Worm (Caenorhabditis elegans) whole organism, L3 larva: ENCODE data around the gene ife-2.

Experiments used
- R02D3.7 ChIP-seq: fragments of 150-350 bp; optimal IDR thresholded peaks from 2 replicates; lab custom pipeline; 2014; ENCODE audit warnings: missing biosample characterization, missing genetic modification characterization
- ZK546.5 ChIP-seq: sonication (generic microtip); optimal IDR thresholded peaks from 2 replicates; lab custom pipeline; 2017; ENCODE audit warnings: missing biosample characterization, missing genetic modification characterization
- aly-2 ChIP-seq: fragments of 150-350 bp; optimal IDR thresholded peaks from 2 replicates; lab custom pipeline; 2014; ENCODE audit warnings: missing biosample characterization, missing genetic modification characterization
- ama-1 ChIP-seq: fragments of 150-350 bp; optimal IDR thresholded peaks from 2 replicates; lab custom pipeline; 2018
- ceh-16 ChIP-seq: sonication (generic microtip); optimal IDR thresholded peaks from 2 replicates; lab custom pipeline; 2017; ENCODE audit warnings: missing biosample characterization, missing genetic modification characterization
- ceh-28 ChIP-seq: fragments of 150-350 bp; optimal IDR thresholded peaks from 2 replicates; lab custom pipeline; 2014; ENCODE audit warnings: missing biosample characterization, missing genetic modification reagents, missing genetic modification characterization
- ceh-82 ChIP-seq: fragments of 150-350 bp; optimal IDR thresholded peaks from 2 replicates; lab custom pipeline; 2014; ENCODE audit warnings: missing biosample characterization, missing genetic modification characterization
- ceh-9 ChIP-seq: sonication (generic microtip); optimal IDR thresholded peaks from 2 replicates; lab custom pipeline; 2018; ENCODE audit warnings: missing biosample characterization, missing genetic modification characterization
- daf-12 ChIP-seq: fragments of 150-350 bp; optimal IDR thresholded peaks from 2 replicates; lab custom pipeline; 2014; ENCODE audit warnings: missing biosample characterization, missing genetic modification reagents, missing genetic modification characterization
- egl-5 ChIP-seq: fragments of 150-350 bp; optimal IDR thresholded peaks from 2 replicates; lab custom pipeline; 2017; ENCODE audit warnings: missing biosample characterization, missing genetic modification reagents, missing genetic modification characterization, inconsistent platforms
- elt-1 ChIP-seq: fragments of 150-350 bp; optimal IDR thresholded peaks from 2 replicates; lab custom pipeline; 2014; ENCODE audit warnings: missing biosample characterization, missing genetic modification characterization
- elt-2 ChIP-seq: sonication (generic microtip); optimal IDR thresholded peaks from 2 replicates; lab custom pipeline; 2016; ENCODE audit warnings: missing genetic modification reagents, mild to moderate bottlenecking, missing genetic modification characterization, missing compliant biosample characterization
- elt-3 ChIP-seq, 3 experiments: fragments of 150-350 bp in 1 of 3; sonication (generic microtip) in 2 of 3; optimal IDR thresholded peaks; 2 replicates in 2 of 3; 4 replicates in 1 of 3; lab custom pipeline; 2014 to 2017; ENCODE audit warnings: missing biosample characterization in 3 of 3, missing genetic modification characterization in 3 of 3
- eor-1 ChIP-seq, 2 experiments: fragments of 150-350 bp; optimal IDR thresholded peaks; 2 replicates each; lab custom pipeline; 2014 to 2018; ENCODE audit warnings: missing biosample characterization in 2 of 2, missing genetic modification characterization in 2 of 2
- fkh-10 ChIP-seq: sonication (generic microtip); optimal IDR thresholded peaks from 2 replicates; lab custom pipeline; 2017; ENCODE audit warnings: missing biosample characterization, missing genetic modification reagents, missing genetic modification characterization
- fkh-2 ChIP-seq: fragments of 150-350 bp; optimal IDR thresholded peaks from 2 replicates; lab custom pipeline; 2014; ENCODE audit warnings: missing biosample characterization, missing genetic modification reagents, missing genetic modification characterization
- fos-1 ChIP-seq: fragments of 150-350 bp; optimal IDR thresholded peaks from 2 replicates; lab custom pipeline; 2014; ENCODE audit warnings: missing biosample characterization, missing genetic modification characterization
- hmg-11 ChIP-seq: sonication (generic microtip); optimal IDR thresholded peaks from 2 replicates; lab custom pipeline; 2016; ENCODE audit warnings: missing genetic modification characterization, missing compliant biosample characterization
- jun-1 ChIP-seq: fragments of 150-350 bp; optimal IDR thresholded peaks from 2 replicates; lab custom pipeline; 2014; ENCODE audit warnings: missing biosample characterization, missing genetic modification reagents, missing genetic modification characterization
- lin-15B ChIP-seq: fragments of 150-350 bp; optimal IDR thresholded peaks from 2 replicates; lab custom pipeline; 2014; ENCODE audit warnings: missing biosample characterization, missing genetic modification characterization
- lin-39 ChIP-seq: fragments of 150-350 bp; optimal IDR thresholded peaks from 2 replicates; lab custom pipeline; 2018; ENCODE audit warnings: missing biosample characterization, missing genetic modification reagents, missing genetic modification characterization
- mdl-1 ChIP-seq: fragments of 150-350 bp; optimal IDR thresholded peaks from 2 replicates; lab custom pipeline; 2014; ENCODE audit warnings: missing biosample characterization, missing genetic modification characterization
- mml-1 ChIP-seq: fragments of 150-350 bp; sonication (generic microtip); optimal IDR thresholded peaks from 3 replicates; lab custom pipeline; 2014; ENCODE audit warnings: missing biosample characterization, missing genetic modification characterization
- nfya-1 ChIP-seq: sonication (generic microtip); optimal IDR thresholded peaks from 2 replicates; lab custom pipeline; 2017; ENCODE audit warnings: missing genetic modification characterization, mild to moderate bottlenecking, missing compliant biosample characterization, antibody characterized with exemption, moderate library complexity; ENCODE audit not compliant: insufficient read depth
- nhr-11 ChIP-seq: fragments of 150-350 bp; optimal IDR thresholded peaks from 2 replicates; lab custom pipeline; 2014; ENCODE audit warnings: missing biosample characterization, missing genetic modification characterization
- nhr-12 ChIP-seq: fragments of 150-350 bp; optimal IDR thresholded peaks from 2 replicates; lab custom pipeline; 2014; ENCODE audit warnings: missing biosample characterization, missing genetic modification characterization
- nhr-23 ChIP-seq: fragments of 150-350 bp; optimal IDR thresholded peaks from 2 replicates; lab custom pipeline; 2014; ENCODE audit warnings: missing biosample characterization, missing genetic modification reagents, missing genetic modification characterization
- nhr-237 ChIP-seq: fragments of 150-350 bp; optimal IDR thresholded peaks from 2 replicates; lab custom pipeline; 2014; ENCODE audit warnings: missing biosample characterization, missing genetic modification characterization
- nhr-25 ChIP-seq: sonication (generic microtip); optimal IDR thresholded peaks from 2 replicates; lab custom pipeline; 2017; ENCODE audit warnings: missing biosample characterization, missing genetic modification characterization
- nhr-28 ChIP-seq: fragments of 150-350 bp; optimal IDR thresholded peaks from 2 replicates; lab custom pipeline; 2014; ENCODE audit warnings: missing biosample characterization, missing genetic modification characterization
- nhr-67 ChIP-seq: fragments of 150-350 bp; optimal IDR thresholded peaks from 2 replicates; lab custom pipeline; 2014; ENCODE audit warnings: missing biosample characterization, missing genetic modification characterization
- nhr-76 ChIP-seq: fragments of 150-350 bp; sonication (generic microtip); optimal IDR thresholded peaks from 5 replicates; lab custom pipeline; 2014; ENCODE audit warnings: missing biosample characterization, missing genetic modification characterization
- nhr-77 ChIP-seq: fragments of 150-350 bp; optimal IDR thresholded peaks from 2 replicates; lab custom pipeline; 2014; ENCODE audit warnings: missing biosample characterization, missing genetic modification characterization
- sea-2 ChIP-seq: fragments of 150-350 bp; sonication (generic microtip); optimal IDR thresholded peaks from 4 replicates; lab custom pipeline; 2014; ENCODE audit warnings: missing biosample characterization, missing genetic modification reagents, missing genetic modification characterization
- skn-1 ChIP-seq: fragments of 150-350 bp; optimal IDR thresholded peaks from 2 replicates; lab custom pipeline; 2014; ENCODE audit warnings: missing biosample characterization, missing genetic modification characterization
- snpc-4 ChIP-seq: fragments of 150-350 bp; optimal IDR thresholded peaks from 2 replicates; lab custom pipeline; 2014; ENCODE audit warnings: missing biosample characterization, missing genetic modification characterization
- zag-1 ChIP-seq: fragments of 150-350 bp; optimal IDR thresholded peaks from 2 replicates; lab custom pipeline; 2014; ENCODE audit warnings: missing biosample characterization, missing genetic modification characterization
- ztf-4 ChIP-seq: fragments of 150-350 bp; optimal IDR thresholded peaks from 2 replicates; lab custom pipeline; 2014; ENCODE audit warnings: missing biosample characterization, missing genetic modification characterization

Gene ife-2

DNA sequence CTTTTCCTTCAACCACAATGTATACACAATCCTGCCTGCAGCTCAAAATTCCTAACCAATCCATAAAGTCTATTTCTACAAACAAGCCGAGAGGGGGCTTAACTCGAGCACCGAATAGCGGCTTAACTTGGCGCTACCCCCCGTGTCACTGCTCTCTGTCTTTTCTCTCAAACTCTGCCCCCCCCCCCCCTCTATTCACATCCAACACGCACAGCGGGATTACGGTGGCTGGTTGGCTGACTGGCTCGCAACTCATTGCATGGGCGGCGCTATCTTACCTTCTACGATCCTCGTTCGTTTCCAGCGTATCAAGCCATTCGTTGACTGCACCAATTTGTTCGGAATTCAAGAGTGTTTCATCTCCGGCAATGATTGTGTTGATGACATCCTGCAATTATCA, 49.1 kb upstream of the ife-2 start:
- TF ChIP-seq nfya-1 (tag; lab: Kevin White, UChicago) (peak; percentile 69), nhr-25 (tag; lab: Kevin White, UChicago) (no peak)

DNA sequence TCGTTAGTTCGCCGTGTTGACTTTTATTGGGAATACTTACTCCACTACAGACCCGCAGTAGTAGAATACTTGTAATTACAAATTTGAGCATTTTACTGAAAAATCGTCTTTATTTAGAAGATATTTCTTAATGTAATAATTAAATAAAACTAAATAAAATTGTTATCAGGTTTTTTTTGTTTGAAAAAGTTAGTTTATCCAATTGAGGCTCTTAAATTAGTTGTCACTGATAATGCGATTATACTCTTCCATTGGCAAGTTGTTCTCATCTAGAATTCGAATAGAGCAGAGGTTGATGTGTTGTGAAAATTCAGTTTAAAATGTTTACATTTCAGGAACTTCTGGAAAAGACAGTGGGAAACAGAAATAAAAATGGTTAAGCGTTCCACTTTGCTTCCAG, 43.0 kb upstream of the ife-2 start, which contains the start of gene ZK1193.2:
ZK1193.2 (minus strand) TSS at position 101 of the 400 bp plus-strand sequence.
- no peak for TF ChIP-seq skn-1 (tag; lab: Kevin White, UChicago)
- TF ChIP-seq nfya-1 (tag; lab: Kevin White, UChicago): no peak
- TF ChIP-seq nhr-12 (tag; lab: Kevin White, UChicago): no peak
- TF ChIP-seq egl-5: no peak
- TF ChIP-seq eor-1 (tag; optimal IDR thresholded peaks at IDR 0.05; lab: Kevin White, UChicago): no peak
- TF ChIP-seq R02D3.7 (tag; lab: Kevin White, UChicago): no peak
- TF ChIP-seq daf-12 (tag; lab: Kevin White, UChicago): no peak
- no peak for TF ChIP-seq nhr-28 (tag; lab: Kevin White, UChicago)
- no peak for TF ChIP-seq nhr-76 (tag; lab: Kevin White, UChicago)
- TF ChIP-seq fos-1 (tag; lab: Kevin White, UChicago): no peak
- no peak for TF ChIP-seq ceh-9
- no peak for TF ChIP-seq ama-1 (lab: Kevin White, UChicago)
- TF ChIP-seq elt-1: no peak

DNA sequence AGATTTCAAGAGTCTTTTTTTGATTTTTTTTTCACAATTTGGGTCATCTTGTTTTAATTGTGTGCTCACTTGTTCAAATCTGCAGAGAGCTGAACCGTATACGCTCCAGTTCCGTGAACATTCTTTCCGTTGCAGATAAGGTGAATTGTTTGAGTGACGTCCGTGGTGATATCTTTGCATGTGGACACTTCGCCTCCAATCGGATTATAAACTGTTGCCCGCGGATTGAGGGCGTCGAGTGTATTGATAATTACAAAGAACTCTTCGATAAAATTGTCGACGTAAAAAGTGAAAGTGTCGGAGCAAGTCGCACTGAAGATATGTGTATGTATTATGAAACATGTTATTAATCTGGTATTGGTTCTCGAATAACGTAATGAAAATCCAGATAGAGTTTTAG, 41.2 kb upstream of the ife-2 start:
- TF ChIP-seq daf-12 (tag; lab: Kevin White, UChicago) (no peak), elt-2 (peak; percentile 62)

DNA sequence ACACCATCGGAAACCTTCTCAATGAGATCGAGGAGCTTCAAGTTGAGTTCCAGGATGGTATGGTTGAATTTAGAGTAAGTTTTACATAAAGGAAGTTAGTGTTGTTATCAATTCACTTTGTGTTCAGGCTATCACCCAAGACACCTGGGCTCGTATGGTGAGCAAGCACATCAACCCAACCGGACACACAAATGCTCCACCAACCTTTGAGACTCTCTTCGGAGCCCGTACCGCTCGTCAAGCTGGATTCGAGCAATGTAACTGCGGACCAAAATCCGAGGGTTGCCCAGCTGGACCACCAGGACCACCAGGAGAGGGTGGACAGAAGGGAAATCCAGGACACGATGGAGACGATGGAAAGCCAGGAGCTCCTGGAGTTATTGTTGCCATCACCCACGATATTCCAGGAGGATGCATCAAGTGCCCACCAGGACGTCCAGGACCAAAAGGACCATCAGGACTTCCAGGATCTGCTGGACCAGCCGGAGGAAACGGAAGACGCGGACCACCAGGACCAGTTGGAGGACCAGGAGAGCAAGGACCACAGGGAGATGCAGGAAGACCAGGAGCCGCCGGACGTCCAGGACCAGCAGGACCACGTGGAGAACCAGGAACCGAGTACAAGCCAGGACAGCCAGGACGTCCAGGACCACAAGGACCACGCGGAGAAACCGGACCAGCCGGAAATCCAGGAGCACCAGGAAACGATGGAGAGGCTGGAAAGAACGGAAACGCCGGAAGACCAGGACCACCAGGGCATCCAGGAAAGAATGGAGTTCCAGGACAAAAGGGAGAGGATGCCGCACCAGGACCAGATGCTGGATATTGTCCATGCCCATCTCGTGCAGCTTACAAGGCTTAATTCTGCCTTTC, 39.5 kb upstream of the ife-2 start:
- TF ChIP-seq R02D3.7 (tag; lab: Kevin White, UChicago): no peak
- no peak for TF ChIP-seq eor-1 (tag; optimal IDR thresholded peaks at IDR 0.05; lab: Kevin White, UChicago)
- no peak for TF ChIP-seq lin-15B (tag; lab: Kevin White, UChicago)
- no peak for TF ChIP-seq mml-1 (tag; lab: Kevin White, UChicago)
- TF ChIP-seq fos-1 (tag; lab: Kevin White, UChicago): no peak
- no peak for TF ChIP-seq aly-2
- TF ChIP-seq nhr-11 (tag; lab: Kevin White, UChicago): no peak
- no peak for TF ChIP-seq ceh-82 (tag; lab: Kevin White, UChicago)
- TF ChIP-seq hmg-11 (tag; lab: Kevin White, UChicago): no peak
- no peak for TF ChIP-seq sea-2 (GFP tag; lab: Kevin White, UChicago)
- TF ChIP-seq ceh-9: no peak

DNA sequence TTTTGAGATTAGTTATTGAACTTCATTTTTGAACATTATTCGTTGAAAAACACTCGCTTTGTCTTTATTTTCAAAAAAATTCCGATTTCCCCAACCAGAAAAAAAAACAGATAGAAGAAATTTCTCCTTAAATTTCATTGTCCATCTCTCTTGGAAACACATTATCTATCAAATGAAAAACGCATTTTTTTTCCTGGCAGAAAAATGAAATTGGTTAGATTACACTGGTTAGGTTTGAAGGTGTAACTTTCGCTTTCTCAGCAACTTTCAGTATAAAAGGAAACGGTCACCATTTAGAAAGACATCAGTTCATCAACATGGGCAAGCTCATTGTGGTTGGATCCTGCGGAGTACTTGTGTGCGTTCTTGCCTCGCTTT, 38.9 kb upstream of the ife-2 start, which contains the start of gene col-19:
col-19 (plus strand) TSS at position 301 of the 378 bp plus-strand sequence.
- no peak for TF ChIP-seq nhr-237 (tag; lab: Kevin White, UChicago)
- TF ChIP-seq egl-5: no peak
- no peak for TF ChIP-seq aly-2
- TF ChIP-seq jun-1 (tag; lab: Kevin White, UChicago): no peak
- no peak for TF ChIP-seq ama-1 (lab: Kevin White, UChicago)
- no peak for TF ChIP-seq zag-1 (tag; lab: Kevin White, UChicago)
- TF ChIP-seq snpc-4 (tag; lab: Kevin White, UChicago): no peak
- TF ChIP-seq nfya-1 (tag; lab: Kevin White, UChicago): no peak
- TF ChIP-seq nhr-77 (tag; lab: Kevin White, UChicago): no peak
- TF ChIP-seq skn-1 (tag; lab: Kevin White, UChicago): no peak
- no peak for TF ChIP-seq nhr-23 (tag; lab: Kevin White, UChicago)

DNA sequence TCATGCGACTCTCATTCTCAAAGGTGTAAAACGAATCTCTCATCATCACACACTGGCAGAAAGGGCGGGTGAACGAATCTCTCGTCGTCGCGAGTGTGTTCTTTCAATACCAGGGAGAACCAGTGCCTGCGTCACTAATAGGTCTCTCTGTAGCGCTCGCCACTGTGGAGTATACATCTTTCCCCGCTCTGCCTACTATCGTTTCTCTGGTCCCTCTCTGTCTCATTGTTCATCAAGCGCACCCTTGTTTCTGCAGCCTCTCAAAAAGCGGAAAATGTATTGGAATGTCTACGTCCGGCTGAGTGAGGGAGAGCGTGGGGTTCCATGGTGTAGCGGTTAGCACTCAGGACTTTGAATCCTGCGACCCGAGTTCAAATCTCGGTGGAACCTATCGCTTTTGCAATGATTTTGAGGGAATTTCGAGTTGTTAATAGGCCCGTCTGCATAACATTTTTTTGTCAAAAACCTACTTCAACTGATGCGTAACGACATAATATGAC, 27.6 kb upstream of the ife-2 start:
- TF ChIP-seq elt-1 (peak; percentile 54), ztf-4 (tag; lab: Kevin White, UChicago) (no peak), ZK546.5 (tag; lab: Kevin White, UChicago) (no peak), nhr-11 (tag; lab: Kevin White, UChicago) (peak; percentile 79), elt-2 (peak; percentile 72), ceh-16 (tag; lab: Kevin White, UChicago) (no peak), sea-2 (GFP tag; lab: Kevin White, UChicago) (no peak), mdl-1 (tag; lab: Kevin White, UChicago) (peak; percentile 61), lin-15B (tag; lab: Kevin White, UChicago) (peak; percentile 52), ceh-9 (peak; percentile 82), R02D3.7 (tag; lab: Kevin White, UChicago) (peak; percentile 78), nhr-77 (tag; lab: Kevin White, UChicago) (peak; percentile 85), ceh-28 (peak; percentile 92), fkh-10 (peak; percentile 79), nhr-28 (tag; lab: Kevin White, UChicago) (no peak), fkh-2 (no peak), lin-39 (tag; lab: Kevin White, UChicago) (peak; percentile 84), egl-5 (peak; percentile 62), fos-1 (tag; lab: Kevin White, UChicago) (no peak), nhr-67 (tag; lab: Kevin White, UChicago) (no peak), elt-3 (tag; optimal IDR thresholded peaks at IDR 0.05; lab: Kevin White, UChicago) (peak in 2 of 3 experiments; percentile 26 to 53), nhr-12 (tag; lab: Kevin White, UChicago) (peak; percentile 8), snpc-4 (tag; lab: Kevin White, UChicago) (peak; percentile 78), nhr-237 (tag; lab: Kevin White, UChicago) (peak; percentile 22)
